Fruit fly (Drosophila melanogaster) whole organism: ENCODE measurements around the gene Or7a.

Experiments used
- CG8478 ChIP-seq: fragments of >200 bp; optimal IDR thresholded peaks from 2 replicates; lab custom pipeline; 2018; ENCODE audit warnings: inconsistent platforms
- Dll ChIP-seq: fragments of >200 bp; optimal IDR thresholded peaks from 2 replicates; lab custom pipeline; 2017
- EcR ChIP-seq, 2 experiments: fragments of >200 bp; optimal IDR thresholded peaks; 2 replicates each; lab custom pipeline; 2017; ENCODE audit warnings: missing biosample characterization in 2 of 2, missing genetic modification characterization in 2 of 2, missing genetic modification reagents in 2 of 2
- pan ChIP-seq: fragments of >200 bp; optimal IDR thresholded peaks from 2 replicates; lab custom pipeline; 2017
- psq ChIP-seq: fragments of >200 bp; optimal IDR thresholded peaks from 2 replicates; lab custom pipeline; 2017
- usp ChIP-seq: fragments of >200 bp; optimal IDR thresholded peaks from 2 replicates; lab custom pipeline; 2017; ENCODE audit warnings: missing biosample characterization, missing genetic modification characterization, mixed read lengths

Or7a gene

dm6 chrX:8176291-8177029 lies 11.0 kb upstream of the Or7a start:
- no peak for TF ChIP-seq usp

DNA sequence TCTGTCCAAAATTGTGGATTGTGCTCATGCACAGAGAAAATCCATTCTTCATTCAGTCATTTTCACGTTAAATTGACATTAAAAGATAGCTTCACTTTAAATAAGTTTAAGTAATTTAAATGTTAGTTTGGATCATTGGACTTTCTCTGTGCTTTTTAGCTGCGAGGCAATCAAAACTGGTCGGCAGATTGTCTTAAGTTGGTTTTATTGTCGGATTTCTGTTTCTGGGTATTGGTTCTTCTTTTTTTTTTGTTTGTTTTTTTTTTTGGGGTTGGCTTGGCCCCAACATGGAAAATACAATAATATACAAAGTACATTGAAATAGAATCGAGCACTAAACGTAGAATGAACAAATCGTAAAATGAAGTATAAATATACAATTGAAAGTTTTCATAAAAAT lies 4.7 kb upstream of the Or7a start, which contains the start of gene CG2278:
CG2278 (minus strand) TSS at position 101 of the 400 bp plus-strand sequence.
- no peak for TF ChIP-seq CG8478 (lab: Kevin White, UChicago)
- TF ChIP-seq pan, result no peak
- no peak for TF ChIP-seq EcR (GFP tag; optimal IDR thresholded peaks at IDR 0.05; lab: Kevin White, UChicago)
- TF ChIP-seq usp, result no peak
- TF ChIP-seq Dll (lab: Kevin White, UChicago), result no peak
- TF ChIP-seq psq (lab: Kevin White, UChicago), result no peak

DNA sequence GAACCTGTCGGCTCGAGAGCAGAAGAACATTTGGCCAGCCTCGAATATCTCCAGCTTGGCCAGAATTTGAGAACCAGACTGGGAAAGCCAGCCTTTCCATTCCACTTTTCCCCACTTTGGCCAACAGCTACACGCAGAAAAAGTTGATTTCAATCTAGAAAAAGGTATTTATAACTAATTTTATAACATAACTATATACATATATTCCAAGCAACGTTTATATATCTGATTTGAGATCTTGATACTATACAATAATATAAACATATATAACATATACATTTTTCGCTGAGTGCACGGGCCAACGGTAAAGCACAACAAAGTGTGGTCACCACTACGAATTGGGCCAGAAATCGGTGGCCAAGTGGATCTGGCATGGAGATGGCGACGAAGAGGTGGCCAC lies 2.1 kb downstream of the Or7a start:
- no peak for TF ChIP-seq CG8478 (lab: Kevin White, UChicago)
- no peak for TF ChIP-seq usp
- no peak for TF ChIP-seq Dll (lab: Kevin White, UChicago)
- no peak for TF ChIP-seq psq (lab: Kevin White, UChicago)
- no peak for TF ChIP-seq EcR (GFP tag; optimal IDR thresholded peaks at IDR 0.05; lab: Kevin White, UChicago)
- TF ChIP-seq pan, result no peak

DNA sequence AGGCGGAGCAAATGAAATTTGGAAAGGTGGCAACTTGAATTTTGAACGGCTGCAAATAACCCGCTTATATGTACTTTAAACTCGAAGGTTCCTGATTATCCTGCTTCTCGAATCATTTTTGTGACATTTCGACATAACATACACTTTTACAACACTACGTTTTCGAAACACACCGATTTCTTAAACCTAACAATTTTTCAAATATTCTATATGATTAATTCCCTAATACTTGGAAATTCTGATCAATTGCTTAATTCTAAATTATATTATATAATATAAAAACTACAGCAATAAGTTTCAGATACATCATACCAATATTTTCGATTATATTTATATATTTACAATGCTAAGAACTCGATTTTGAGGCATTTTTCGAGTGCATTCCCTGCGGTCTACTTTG lies 2.8 kb downstream of the Or7a start, which contains the start of gene CG10761:
CG10761 (minus strand) TSS at position 101 of the 400 bp plus-strand sequence.
- no peak for TF ChIP-seq pan

dm6 chrX:8159754-8160153 lies 5.8 kb downstream of the Or7a start, which contains the start of gene CG15337:
Gene CG15337 (plus strand): TSS chrX:8160054.
- no peak for TF ChIP-seq usp
- no peak for TF ChIP-seq pan
- no peak for TF ChIP-seq Dll (lab: Kevin White, UChicago)
- TF ChIP-seq CG8478 (lab: Kevin White, UChicago), result no peak
- no peak for TF ChIP-seq EcR (GFP tag; optimal IDR thresholded peaks at IDR 0.05; lab: Kevin White, UChicago)
- no peak for TF ChIP-seq psq (lab: Kevin White, UChicago)

dm6 chrX:8158942-8159472 lies 6.5 kb downstream of the Or7a start:
- no peak for TF ChIP-seq usp
- no peak for TF ChIP-seq psq (lab: Kevin White, UChicago)
- TF ChIP-seq CG8478 (lab: Kevin White, UChicago), result no peak
- no peak for TF ChIP-seq Dll (lab: Kevin White, UChicago)
- no peak for TF ChIP-seq EcR (GFP tag; optimal IDR thresholded peaks at IDR 0.05; lab: Kevin White, UChicago)
- no peak for TF ChIP-seq pan

DNA sequence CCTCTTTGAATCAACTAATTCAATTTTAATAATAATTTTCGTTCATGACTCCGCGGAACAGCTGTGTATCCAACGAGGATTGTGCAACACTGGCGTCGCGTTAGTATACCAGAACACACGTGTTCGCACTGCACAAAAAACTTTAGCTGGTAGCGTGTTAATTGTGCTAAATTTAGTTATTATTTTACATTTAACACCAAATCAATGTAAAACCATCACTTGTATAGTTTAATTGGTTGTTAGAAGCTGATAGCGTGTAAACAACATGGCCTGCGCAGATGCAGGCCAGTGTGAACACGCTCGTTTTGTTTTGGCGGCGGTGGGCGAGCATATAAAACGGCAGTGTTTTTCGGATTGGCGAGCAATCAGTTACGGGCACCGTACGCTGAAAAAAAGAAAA lies 8.2 kb downstream of the Or7a start, which contains the start of the genes Traf6 and GIIIspla2:
Traf6 (minus strand) TSS at position 93 of the 400 bp plus-strand sequence.
GIIIspla2 (plus strand) TSS at position 335 of the 400 bp plus-strand sequence.
- TF ChIP-seq EcR (GFP tag; optimal IDR thresholded peaks at IDR 0.05; lab: Kevin White, UChicago) (no peak), pan (no peak), psq (lab: Kevin White, UChicago) (no peak), CG8478 (lab: Kevin White, UChicago) (no peak), Dll (lab: Kevin White, UChicago) (no peak), usp (no peak)

DNA sequence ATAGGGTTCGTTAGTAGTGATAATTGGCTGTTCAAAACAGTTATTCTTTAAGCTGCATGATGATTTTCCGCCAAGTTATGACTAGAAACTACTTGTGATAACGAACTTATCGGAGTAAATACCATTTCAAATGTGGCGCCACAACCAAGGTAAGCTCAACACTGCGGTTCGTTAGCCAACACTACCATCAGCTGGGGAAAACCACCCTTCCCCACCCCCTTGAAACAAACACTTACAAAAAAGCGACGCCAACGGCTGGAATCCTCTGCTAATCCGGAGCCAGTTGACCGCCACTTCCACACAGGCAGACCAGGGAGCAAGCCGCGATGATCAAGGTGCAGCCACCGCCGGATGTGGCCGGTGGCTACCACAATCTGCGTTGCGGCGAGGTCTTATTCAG lies 12.8 kb downstream of the Or7a start, which contains the start of gene CG18262:
CG18262 (plus strand) TSS at position 231 of the 400 bp plus-strand sequence.
- TF ChIP-seq CG8478 (lab: Kevin White, UChicago), result no peak
- TF ChIP-seq usp, result no peak
- TF ChIP-seq psq (lab: Kevin White, UChicago), result no peak
- no peak for TF ChIP-seq EcR (GFP tag; optimal IDR thresholded peaks at IDR 0.05; lab: Kevin White, UChicago)
- TF ChIP-seq pan, result no peak
- no peak for TF ChIP-seq Dll (lab: Kevin White, UChicago)

- TF ChIP-seq EcR (GFP tag; optimal IDR thresholded peaks at IDR 0.05; lab: Kevin White, UChicago) (no peak), psq (lab: Kevin White, UChicago) (no peak), CG8478 (lab: Kevin White, UChicago) (no peak), pan (no peak), usp (no peak)
Measured at dm6 chrX:8152077-8152476, 13.4 kb downstream of the Or7a start, which contains the start of gene Gbeta5. Gene Gbeta5 (minus strand): TSS chrX:8152275.

DNA sequence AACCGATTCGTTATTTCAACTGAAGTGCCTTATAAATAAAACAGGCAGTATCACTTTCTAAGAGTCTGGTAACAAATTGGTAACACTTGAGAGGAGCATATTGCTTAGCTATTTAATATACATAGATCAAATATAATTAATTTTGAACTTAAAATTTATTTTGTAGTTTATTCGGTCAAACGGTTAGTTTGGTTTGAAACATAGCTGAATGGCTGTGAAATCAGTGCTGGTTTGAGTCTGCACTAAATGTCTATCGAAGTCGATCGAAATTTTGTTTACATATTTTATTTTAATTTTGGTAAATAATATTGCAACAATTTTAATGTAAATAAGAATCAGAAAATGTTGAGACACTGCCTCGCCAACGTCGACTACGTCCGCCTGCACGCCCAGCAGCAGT lies 17.0 kb downstream of the Or7a start, which contains the start of gene CG10959:
CG10959 (plus strand) TSS at position 228 of the 400 bp plus-strand sequence.
- TF ChIP-seq pan, result no peak
- TF ChIP-seq psq (lab: Kevin White, UChicago), result no peak
- TF ChIP-seq usp, result no peak
- no peak for TF ChIP-seq CG8478 (lab: Kevin White, UChicago)
- no peak for TF ChIP-seq EcR (GFP tag; optimal IDR thresholded peaks at IDR 0.05; lab: Kevin White, UChicago)
- TF ChIP-seq Dll (lab: Kevin White, UChicago), result no peak

DNA sequence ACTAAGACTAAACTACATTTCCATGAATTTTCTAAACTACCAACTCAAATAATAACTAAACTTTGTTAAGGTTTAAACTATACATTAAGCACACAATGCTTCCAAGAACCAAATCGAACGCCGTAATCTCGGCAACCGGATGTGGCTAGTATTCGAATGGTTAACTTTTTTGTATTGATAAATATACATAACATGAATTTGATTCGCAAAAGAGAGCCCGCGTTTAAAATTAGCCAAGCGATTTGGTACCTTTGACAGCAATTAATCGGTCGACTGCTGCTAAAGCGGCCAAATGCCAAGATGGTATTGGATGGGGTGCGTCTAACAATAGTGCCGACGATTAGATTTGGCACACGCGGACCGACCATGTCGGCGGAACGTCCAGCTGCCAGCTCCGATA lies 17.9 kb downstream of the Or7a start, which contains the start of gene CG15336:
CG15336 (plus strand) TSS at position 301 of the 400 bp plus-strand sequence.
- TF ChIP-seq psq (lab: Kevin White, UChicago) (no peak), CG8478 (lab: Kevin White, UChicago) (no peak), usp (no peak), EcR (GFP tag; optimal IDR thresholded peaks at IDR 0.05; lab: Kevin White, UChicago) (no peak)

DNA sequence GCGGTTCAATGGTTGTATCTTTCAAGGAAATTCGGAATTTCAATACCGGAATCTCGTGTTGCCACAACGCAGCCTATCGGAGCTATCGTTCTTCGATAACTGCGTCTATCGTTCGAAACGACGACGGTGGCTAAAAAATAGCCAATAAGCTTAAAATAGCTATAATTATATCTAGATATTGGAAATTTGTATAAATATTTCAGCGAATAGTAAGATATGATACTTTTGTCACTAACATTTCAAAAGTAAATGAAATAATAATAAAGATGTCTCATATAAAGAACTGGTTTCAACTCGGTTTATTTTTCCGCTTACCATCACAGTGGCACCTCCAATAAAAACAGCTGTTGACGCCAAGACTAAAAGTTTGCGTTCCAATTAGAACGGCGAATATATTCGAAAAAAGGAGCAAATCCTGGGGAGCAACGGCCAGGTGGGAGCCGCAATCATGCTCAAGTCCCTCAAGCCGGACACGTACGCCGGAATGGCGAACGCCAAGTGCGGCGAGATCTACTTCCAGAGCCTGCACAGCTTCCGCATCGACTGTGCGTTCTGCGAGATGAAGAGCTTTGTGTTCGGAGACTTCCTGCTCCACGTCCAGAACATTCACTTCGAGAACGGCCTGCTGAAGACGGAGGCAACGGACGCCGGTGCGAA lies 19.9 kb downstream of the Or7a start, which contains the start of the genes alpha-PheRS and CG2129:
alpha-PheRS (minus strand) TSS at position 102 of the 657 bp plus-strand sequence.
CG2129 (plus strand) TSS at position 339 of the 657 bp plus-strand sequence.
- no peak for TF ChIP-seq EcR (GFP tag; optimal IDR thresholded peaks at IDR 0.05; lab: Kevin White, UChicago)
- no peak for TF ChIP-seq usp
- TF ChIP-seq pan, result no peak
- no peak for TF ChIP-seq psq (lab: Kevin White, UChicago)
- no peak for TF ChIP-seq CG8478 (lab: Kevin White, UChicago)
- no peak for TF ChIP-seq Dll (lab: Kevin White, UChicago)
